Worm (Caenorhabditis elegans): ENCODE results near the gene tftc-5.
A peak's percentile ranks its signal among the peaks of the same experiment; 100 is the strongest.

DNA sequence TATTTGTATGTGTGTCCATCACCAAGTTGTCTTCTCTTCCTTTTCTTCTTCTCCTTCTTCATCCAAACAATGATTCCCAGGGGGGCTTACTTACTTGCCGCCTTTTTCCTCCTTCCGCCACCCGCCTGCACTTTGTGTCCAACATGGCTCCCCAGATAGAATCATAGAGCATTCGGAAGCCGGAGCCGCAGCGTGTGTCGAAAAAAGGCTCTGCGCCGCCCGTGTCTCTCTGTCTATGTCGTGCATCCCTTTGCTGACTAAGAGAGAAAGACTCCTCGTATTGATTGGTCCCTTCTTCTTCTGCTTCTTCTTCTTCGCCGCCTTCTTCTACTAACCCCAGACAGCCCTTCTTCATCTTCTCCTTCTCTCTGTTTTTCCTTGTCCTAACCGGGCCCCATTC, 41.8 kb downstream of the tftc-5 start:
- no peak for TF ChIP-seq lin-35 (GFP tag; optimal IDR thresholded peaks at IDR 0.05)
- TF ChIP-seq zfh-2 (GFP tag; conservative IDR thresholded peaks at IDR 0.05) = peak; percentile 94
- no peak for TF ChIP-seq F52B5.7 (tag; optimal IDR thresholded peaks at IDR 0.05)
- no peak for TF ChIP-seq dpl-1 (GFP tag; optimal IDR thresholded peaks at IDR 0.05)
- no peak for TF ChIP-seq F39B2.1 (GFP tag; IDR thresholded peaks at IDR 0.05)
- no peak for TF ChIP-seq ceh-79 (tag; optimal IDR thresholded peaks at IDR 0.05)
- no peak for TF ChIP-seq snpc-1.3 (tag; optimal IDR thresholded peaks at IDR 0.05; ENCODE audit: insufficient read depth)
- no peak for TF ChIP-seq repo-1 (tag; optimal IDR thresholded peaks at IDR 0.05)
- no peak for TF ChIP-seq snpc-4 (GFP tag; optimal IDR thresholded peaks at IDR 0.05)
- TF ChIP-seq snpc-4 (tag; optimal IDR thresholded peaks at IDR 0.05) = no peak
- no peak for TF ChIP-seq cebp-2 (GFP tag; IDR thresholded peaks at IDR 0.05)
- no peak for TF ChIP-seq D2030.7 (GFP tag; IDR thresholded peaks at IDR 0.05)
- TF ChIP-seq pbrm-1 (GFP tag; IDR thresholded peaks at IDR 0.05) = no peak
- no peak for TF ChIP-seq zim-3 (tag; optimal IDR thresholded peaks at IDR 0.05)
- no peak for TF ChIP-seq nhr-90 (tag; optimal IDR thresholded peaks at IDR 0.05)

Measured in whole organism, young adult.